Worm (Caenorhabditis elegans): ENCODE data around the gene rab-30.

DNA sequence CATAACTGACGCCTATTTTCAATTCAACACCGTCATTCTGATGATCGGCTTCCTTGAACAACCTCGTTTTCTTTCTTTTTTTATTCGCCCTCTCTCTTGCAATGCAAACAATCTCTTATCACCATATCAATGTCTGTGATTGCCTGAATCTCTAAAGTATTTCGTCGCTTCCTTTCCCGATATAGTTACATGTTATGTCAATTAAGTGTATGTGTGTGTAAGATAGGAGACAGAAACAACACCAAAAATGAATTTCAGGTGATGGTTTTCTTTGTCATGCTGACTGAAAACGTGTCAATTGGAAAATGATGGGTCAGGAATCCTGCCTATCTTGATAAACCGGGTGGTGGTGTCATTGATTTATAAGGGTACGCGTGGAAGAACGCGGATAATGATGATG, 27.1 kb upstream of the rab-30 start:
- TF ChIP-seq ztf-28 (GFP tag; IDR thresholded peaks at IDR 0.05) (no peak), lin-35 (GFP tag; optimal IDR thresholded peaks at IDR 0.05) (no peak), pha-4 (tag; optimal IDR thresholded peaks at IDR 0.05) (no peak), lsy-27 (tag; optimal IDR thresholded peaks at IDR 0.05; ENCODE audit: borderline replicate concordance, insufficient read depth) (no peak), madf-3 (GFP tag; IDR thresholded peaks at IDR 0.05) (no peak), B0336.3 (GFP tag; IDR thresholded peaks at IDR 0.05) (no peak), gei-17 (GFP tag; optimal IDR thresholded peaks at IDR 0.05) (no peak)

Data from whole organism, young adult.